Worm (Caenorhabditis elegans) whole organism, late embryonic: ENCODE measurements around the gene clc-25.

Source experiments
- ceh-22 ChIP-seq: sonication (generic microtip); optimal IDR thresholded peaks from 2 replicates; lab custom pipeline; 2017; ENCODE audit warnings: missing biosample characterization, missing genetic modification characterization
- ceh-6 ChIP-seq: fragments of 200-800 bp; sonication (Bioruptor generic); optimal IDR thresholded peaks from 2 replicates; lab custom pipeline; 2018; ENCODE audit warnings: mild to moderate bottlenecking, missing genetic modification characterization, missing compliant biosample characterization
- lim-6 ChIP-seq: sonication (generic microtip); optimal IDR thresholded peaks from 2 replicates; lab custom pipeline; 2016; ENCODE audit warnings: missing genetic modification characterization, missing compliant biosample characterization
- pha-4 ChIP-seq: fragments of 150-350 bp; optimal IDR thresholded peaks from 2 replicates; lab custom pipeline; 2018; ENCODE audit warnings: missing biosample characterization, missing genetic modification reagents, missing genetic modification characterization

DNA sequence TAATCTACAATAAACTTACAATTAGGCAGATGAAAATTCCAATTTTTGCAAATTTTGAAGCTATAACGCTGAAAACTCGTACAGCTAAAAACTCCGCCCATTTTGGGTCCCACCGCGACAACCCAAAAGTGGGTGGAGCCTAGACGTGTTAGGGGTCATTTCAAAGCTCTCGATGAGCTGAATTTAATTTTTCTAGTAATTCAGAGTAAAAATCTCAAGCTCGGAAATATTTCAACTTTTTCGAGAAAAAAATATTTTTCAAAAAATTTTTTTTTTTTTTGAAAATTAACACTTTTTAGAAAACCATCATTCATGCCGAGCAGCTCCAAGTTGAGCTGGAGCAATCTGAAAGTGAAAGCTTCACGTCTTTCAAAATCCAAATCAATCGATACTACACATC lies 24.9 kb downstream of the clc-25 start, which contains the start of gene R06B10.7:
- TF ChIP-seq lim-6 (no peak), pha-4 (no peak), ceh-22 (no peak), ceh-6 (no peak)
